Worm (Caenorhabditis elegans) whole organism, early embryonic: Measurements from ENCODE around the gene fbxa-171.

Source experiments
- F13C5.2 ChIP-seq: sonication (generic microtip); optimal IDR thresholded peaks from 2 replicates; lab custom pipeline; 2017; ENCODE audit warnings: mild to moderate bottlenecking, missing genetic modification characterization, inconsistent platforms, missing compliant biosample characterization
- ama-1 ChIP-seq: fragments of 150-350 bp; optimal IDR thresholded peaks from 2 replicates; lab custom pipeline; 2014
- ceh-36 ChIP-seq: sonication (generic microtip); optimal IDR thresholded peaks from 2 replicates; lab custom pipeline; 2016; ENCODE audit warnings: missing genetic modification characterization, inconsistent platforms, missing compliant biosample characterization
- flt-1 ChIP-seq: fragments of 200-800 bp; sonication (Bioruptor generic); IDR thresholded peaks from 2 replicates; pipeline ENCODE4 v1.3.6; 2022; ENCODE audit warnings: missing genetic modification characterization, missing compliant biosample characterization
- scrt-1 ChIP-seq: fragments of 200-800 bp; sonication (Bioruptor generic); IDR thresholded peaks from 2 replicates; pipeline ENCODE4 v1.3.6; 2022; ENCODE audit warnings: missing genetic modification characterization, missing compliant biosample characterization
- sea-1 ChIP-seq: fragments of 200-800 bp; sonication (Bioruptor generic); conservative IDR thresholded peaks from 2 replicates; pipeline ENCODE4 v1.3.6; 2022; ENCODE audit warnings: missing genetic modification characterization, missing compliant biosample characterization
- tbx-11 ChIP-seq: fragments of 200-800 bp; sonication (Bioruptor generic); IDR thresholded peaks from 2 replicates; pipeline ENCODE4 v1.3.6; 2022; ENCODE audit warnings: missing genetic modification characterization, missing compliant biosample characterization

- TF ChIP-seq ama-1, result no peak
- no peak for TF ChIP-seq ceh-36 (tag; lab: Kevin White, UChicago)
- TF ChIP-seq sea-1 (GFP tag; lab: Robert Waterston, UW), result no peak
- TF ChIP-seq F13C5.2 (tag; lab: Kevin White, UChicago), result no peak
- no peak for TF ChIP-seq scrt-1 (GFP tag; lab: Robert Waterston, UW)
- no peak for TF ChIP-seq flt-1 (GFP tag; lab: Robert Waterston, UW)
- no peak for TF ChIP-seq tbx-11 (GFP tag; lab: Robert Waterston, UW)
These were observed 27.4 kb downstream of the fbxa-171 start, which contains the start of gene C18D4.6 for ce11 chrV:17538279-17538896.
